Worm (Caenorhabditis elegans) whole organism, late embryonic: Measurements from ENCODE around the gene T16H12.9.

Experiments used
- C08G9.2 ChIP-seq: sonication (generic microtip); optimal IDR thresholded peaks from 2 replicates; lab custom pipeline; 2016; ENCODE audit warnings: mild to moderate bottlenecking, missing genetic modification characterization, moderate library complexity, missing compliant biosample characterization
- C38D4.7 ChIP-seq: fragments of 200-800 bp; sonication (Bioruptor generic); optimal IDR thresholded peaks from 2 replicates; lab custom pipeline; 2018; ENCODE audit warnings: mild to moderate bottlenecking, missing genetic modification characterization, moderate library complexity, missing compliant biosample characterization
- F13H6.1 ChIP-seq: sonication (generic microtip); optimal IDR thresholded peaks from 2 replicates; lab custom pipeline; 2016; ENCODE audit warnings: missing genetic modification characterization, missing compliant biosample characterization
- K02D7.2 ChIP-seq: sonication (generic microtip); optimal IDR thresholded peaks from 2 replicates; lab custom pipeline; 2017; ENCODE audit warnings: mild to moderate bottlenecking, missing genetic modification characterization, missing compliant biosample characterization
- T23F11.4 ChIP-seq: fragments of 200-800 bp; sonication (Bioruptor generic); optimal IDR thresholded peaks from 2 replicates; lab custom pipeline; 2018; ENCODE audit warnings: mild to moderate bottlenecking, missing genetic modification characterization, missing compliant biosample characterization
- ahr-1 ChIP-seq: sonication (generic microtip); optimal IDR thresholded peaks from 2 replicates; lab custom pipeline; 2016; ENCODE audit warnings: missing genetic modification characterization, missing compliant biosample characterization
- ceh-18 ChIP-seq: sonication (generic microtip); optimal IDR thresholded peaks from 2 replicates; lab custom pipeline; 2016; ENCODE audit warnings: missing genetic modification characterization, missing compliant biosample characterization
- ceh-2 ChIP-seq: sonication (generic microtip); optimal IDR thresholded peaks from 2 replicates; lab custom pipeline; 2016; ENCODE audit warnings: missing genotype, missing genetic modification characterization, missing compliant biosample characterization
- ceh-22 ChIP-seq: sonication (generic microtip); optimal IDR thresholded peaks from 2 replicates; lab custom pipeline; 2017; ENCODE audit warnings: missing biosample characterization, missing genetic modification characterization
- ceh-30 ChIP-seq: fragments of 150-350 bp; optimal IDR thresholded peaks from 2 replicates; lab custom pipeline; 2014; ENCODE audit warnings: missing biosample characterization, missing genetic modification characterization
- ceh-31 ChIP-seq: sonication (generic microtip); optimal IDR thresholded peaks from 2 replicates; lab custom pipeline; 2016; ENCODE audit warnings: missing genetic modification characterization, missing compliant biosample characterization
- ceh-34 ChIP-seq: sonication (generic microtip); optimal IDR thresholded peaks from 2 replicates; lab custom pipeline; 2016; ENCODE audit warnings: mild to moderate bottlenecking, missing genetic modification characterization, missing compliant biosample characterization
- ceh-45 ChIP-seq: fragments of 200-800 bp; sonication (Bioruptor generic); IDR thresholded peaks from 2 replicates; pipeline ENCODE4 v1.3.6; 2022; ENCODE audit warnings: missing genetic modification reagents, missing genetic modification characterization, missing compliant biosample characterization
- ceh-48 ChIP-seq: sonication (generic microtip); optimal IDR thresholded peaks from 2 replicates; lab custom pipeline; 2016; ENCODE audit warnings: missing genetic modification characterization, inconsistent platforms, missing compliant biosample characterization
- ceh-6 ChIP-seq: fragments of 200-800 bp; sonication (Bioruptor generic); optimal IDR thresholded peaks from 2 replicates; lab custom pipeline; 2018; ENCODE audit warnings: mild to moderate bottlenecking, missing genetic modification characterization, missing compliant biosample characterization
- che-1 ChIP-seq: sonication (generic microtip); optimal IDR thresholded peaks from 2 replicates; lab custom pipeline; 2016; ENCODE audit warnings: mild to moderate bottlenecking, missing genetic modification characterization, missing compliant biosample characterization
- dve-1 ChIP-seq: sonication (generic microtip); optimal IDR thresholded peaks from 2 replicates; lab custom pipeline; 2017; ENCODE audit warnings: antibody characterized with exemption, mild to moderate bottlenecking, missing genetic modification characterization, missing compliant biosample characterization
- eyg-1 ChIP-seq: sonication (generic microtip); optimal IDR thresholded peaks from 2 replicates; lab custom pipeline; 2016; ENCODE audit warnings: missing genotype, missing genetic modification characterization, missing compliant biosample characterization
- fkh-6 ChIP-seq: sonication (generic microtip); optimal IDR thresholded peaks from 2 replicates; lab custom pipeline; 2016; ENCODE audit warnings: missing genetic modification characterization, missing compliant biosample characterization
- hlh-30 ChIP-seq: sonication (generic microtip); optimal IDR thresholded peaks from 2 replicates; lab custom pipeline; 2017; ENCODE audit warnings: antibody characterized with exemption, missing genetic modification characterization, missing compliant biosample characterization; ENCODE audit not compliant: insufficient read depth
- hlh-8 ChIP-seq: sonication (generic microtip); optimal IDR thresholded peaks from 2 replicates; lab custom pipeline; 2016; ENCODE audit warnings: missing genotype, missing genetic modification characterization, missing compliant biosample characterization
- lim-6 ChIP-seq: sonication (generic microtip); optimal IDR thresholded peaks from 2 replicates; lab custom pipeline; 2016; ENCODE audit warnings: missing genetic modification characterization, missing compliant biosample characterization
- madf-2 ChIP-seq: sonication (generic microtip); optimal IDR thresholded peaks from 2 replicates; lab custom pipeline; 2017; ENCODE audit warnings: missing genetic modification characterization, missing compliant biosample characterization
- mec-3 ChIP-seq: sonication (generic microtip); optimal IDR thresholded peaks from 2 replicates; lab custom pipeline; 2016; ENCODE audit warnings: borderline replicate concordance, missing genetic modification characterization, missing compliant biosample characterization
- nfya-1 ChIP-seq: sonication (generic microtip); optimal IDR thresholded peaks from 2 replicates; lab custom pipeline; 2017; ENCODE audit warnings: missing genetic modification characterization, mild to moderate bottlenecking, missing compliant biosample characterization, antibody characterized with exemption, moderate library complexity
- nhr-232 ChIP-seq: sonication (generic microtip); optimal IDR thresholded peaks from 2 replicates; lab custom pipeline; 2016; ENCODE audit warnings: missing genetic modification characterization, missing compliant biosample characterization
- odd-2 ChIP-seq: sonication (generic microtip); optimal IDR thresholded peaks from 2 replicates; lab custom pipeline; 2017; ENCODE audit warnings: antibody characterized with exemption, mild to moderate bottlenecking, missing genetic modification characterization, missing compliant biosample characterization
- pha-2 ChIP-seq: sonication (generic microtip); optimal IDR thresholded peaks from 2 replicates; lab custom pipeline; 2017; ENCODE audit warnings: mild to moderate bottlenecking, missing genetic modification characterization, missing compliant biosample characterization
- pqm-1 ChIP-seq: sonication (generic microtip); optimal IDR thresholded peaks from 2 replicates; lab custom pipeline; 2016; ENCODE audit warnings: missing genetic modification characterization, missing compliant biosample characterization
- ref-2 ChIP-seq: sonication (generic microtip); optimal IDR thresholded peaks from 2 replicates; lab custom pipeline; 2016; ENCODE audit warnings: missing genetic modification characterization, missing compliant biosample characterization
- sox-2 ChIP-seq: fragments of 200-800 bp; sonication (Bioruptor generic); IDR thresholded peaks from 2 replicates; pipeline ENCODE4 v1.3.6; 2022; ENCODE audit warnings: missing genetic modification reagents, missing genetic modification characterization, missing compliant biosample characterization
- sox-4 ChIP-seq: sonication (generic microtip); optimal IDR thresholded peaks from 2 replicates; lab custom pipeline; 2017; ENCODE audit warnings: mild to moderate bottlenecking, missing genetic modification characterization, inconsistent platforms, missing compliant biosample characterization
- syd-9 ChIP-seq: sonication (generic microtip); optimal IDR thresholded peaks from 2 replicates; lab custom pipeline; 2016; ENCODE audit warnings: mild to moderate bottlenecking, missing genetic modification characterization, moderate library complexity, missing compliant biosample characterization
- tbx-2 ChIP-seq: sonication (generic microtip); optimal IDR thresholded peaks from 2 replicates; lab custom pipeline; 2016; ENCODE audit warnings: missing genetic modification characterization, missing compliant biosample characterization
- tbx-7 ChIP-seq: sonication (generic microtip); optimal IDR thresholded peaks from 2 replicates; lab custom pipeline; 2016; ENCODE audit warnings: missing genotype, missing genetic modification characterization, missing compliant biosample characterization
- unc-3 ChIP-seq, 2 experiments: fragments of 200-800 bp in 1 of 2; sonication (Bioruptor generic) in 1 of 2; sonication (generic microtip) in 1 of 2; conservative IDR thresholded peaks in 1 of 2; optimal IDR thresholded peaks in 1 of 2; 2 replicates each; pipeline versions ENCODE4 v1.3.6 to Lab custom; 2016 to 2022; ENCODE audit warnings: missing compliant biosample characterization in 2 of 2, missing genetic modification characterization in 2 of 2, missing genetic modification reagents in 1 of 2
- unc-42 ChIP-seq: sonication (generic microtip); optimal IDR thresholded peaks from 2 replicates; lab custom pipeline; 2016; ENCODE audit warnings: missing genotype, missing genetic modification characterization, missing compliant biosample characterization
- unc-55 ChIP-seq: sonication (generic microtip); optimal IDR thresholded peaks from 2 replicates; lab custom pipeline; 2017; ENCODE audit warnings: missing biosample characterization, missing genetic modification reagents, missing genetic modification characterization
- unc-86 ChIP-seq: sonication (generic microtip); optimal IDR thresholded peaks from 2 replicates; lab custom pipeline; 2016; ENCODE audit warnings: missing genetic modification characterization, missing compliant biosample characterization
- zip-5 ChIP-seq: sonication (generic microtip); optimal IDR thresholded peaks from 2 replicates; lab custom pipeline; 2016; ENCODE audit warnings: missing genetic modification characterization, missing compliant biosample characterization

The T16H12.9 gene

ce11 chrIII:10085574-10085973 is 23.5 kb upstream of the T16H12.9 start:
- no peak for TF ChIP-seq C08G9.2
- no peak for TF ChIP-seq unc-3 (GFP tag; conservative IDR thresholded peaks at IDR 0.05; lab: Robert Waterston, UW)
- no peak for TF ChIP-seq unc-3 (tag; optimal IDR thresholded peaks at IDR 0.05; lab: Kevin White, UChicago)
- no peak for TF ChIP-seq ceh-30 (tag; lab: Kevin White, UChicago)

- TF ChIP-seq lim-6: no peak
- TF ChIP-seq ceh-6 (GFP tag; lab: Kevin White, UChicago): no peak
- TF ChIP-seq C38D4.7 (GFP tag; lab: Kevin White, UChicago): no peak
- TF ChIP-seq C08G9.2: no peak
Measured at ce11 chrIII:10085983-10086382, 23.1 kb upstream of the T16H12.9 start, which contains the start of gene T16H12.2. T16H12.2 (plus strand) TSS chrIII:10086283.

ce11 chrIII:10088508-10088981 is 20.6 kb upstream of the T16H12.9 start, which contains the start of gene hal-2:
hal-2 (minus strand) TSS chrIII:10088931.
- no peak for TF ChIP-seq eyg-1 (tag; lab: Kevin White, UChicago)

- TF ChIP-seq hlh-8 (tag; lab: Kevin White, UChicago) (no peak), dve-1 (no peak), F13H6.1 (no peak), T23F11.4 (GFP tag; lab: Kevin White, UChicago) (no peak), unc-86 (tag; lab: Kevin White, UChicago) (no peak), unc-42 (tag; lab: Kevin White, UChicago) (no peak), sox-2 (GFP tag; lab: Robert Waterston, UW) (no peak), odd-2 (no peak), unc-3 (GFP tag; conservative IDR thresholded peaks at IDR 0.05; lab: Robert Waterston, UW) (no peak), unc-3 (tag; optimal IDR thresholded peaks at IDR 0.05; lab: Kevin White, UChicago) (no peak), mec-3 (no peak), ceh-18 (tag; lab: Kevin White, UChicago) (no peak), K02D7.2 (tag; lab: Kevin White, UChicago) (no peak), ahr-1 (tag; lab: Kevin White, UChicago) (no peak), sox-4 (tag; lab: Kevin White, UChicago) (no peak), ceh-45 (GFP tag; lab: Robert Waterston, UW) (no peak), C08G9.2 (no peak), nfya-1 (tag; lab: Kevin White, UChicago) (no peak), che-1 (tag; lab: Kevin White, UChicago) (no peak)
Measured at ce11 chrIII:10090685-10091084, 18.4 kb upstream of the T16H12.9 start, which contains the start of gene gtf-2H2C. gtf-2H2C (minus strand) TSS chrIII:10090785.

ce11 chrIII:10093093-10093492 is 16.0 kb upstream of the T16H12.9 start:
- no peak for TF ChIP-seq hlh-30 (tag; lab: Kevin White, UChicago)
- TF ChIP-seq tbx-7 (tag; lab: Kevin White, UChicago): no peak
- TF ChIP-seq ceh-48 (tag; lab: Kevin White, UChicago): no peak
- no peak for TF ChIP-seq pha-2 (tag; lab: Kevin White, UChicago)
- no peak for TF ChIP-seq C38D4.7 (GFP tag; lab: Kevin White, UChicago)
- TF ChIP-seq ceh-18 (tag; lab: Kevin White, UChicago): no peak

ce11 chrIII:10094538-10094937 is 14.6 kb upstream of the T16H12.9 start:
- peak; percentile 46 for TF ChIP-seq eyg-1 (tag; lab: Kevin White, UChicago)
- peak; percentile 66 for TF ChIP-seq ceh-31 (tag; lab: Kevin White, UChicago)
- no peak for TF ChIP-seq tbx-7 (tag; lab: Kevin White, UChicago)
- TF ChIP-seq madf-2 (tag; lab: Kevin White, UChicago): peak; percentile 25
- no peak for TF ChIP-seq pqm-1 (tag; lab: Kevin White, UChicago)
- peak; percentile 15 for TF ChIP-seq nhr-232 (tag; lab: Kevin White, UChicago)
- no peak for TF ChIP-seq unc-42 (tag; lab: Kevin White, UChicago)
- peak; percentile 57 for TF ChIP-seq ceh-34 (tag; lab: Kevin White, UChicago)
- no peak for TF ChIP-seq K02D7.2 (tag; lab: Kevin White, UChicago)
- TF ChIP-seq unc-55: no peak
- peak; percentile 73 for TF ChIP-seq ref-2 (tag; lab: Kevin White, UChicago)
- no peak for TF ChIP-seq hlh-8 (tag; lab: Kevin White, UChicago)
- TF ChIP-seq che-1 (tag; lab: Kevin White, UChicago): no peak
- TF ChIP-seq syd-9 (tag; lab: Kevin White, UChicago): peak; percentile 35
- TF ChIP-seq zip-5: no peak
- peak; percentile 17 for TF ChIP-seq fkh-6 (tag; lab: Kevin White, UChicago)
- TF ChIP-seq sox-2 (GFP tag; lab: Robert Waterston, UW): no peak
- TF ChIP-seq ceh-30 (tag; lab: Kevin White, UChicago): no peak
- TF ChIP-seq tbx-2 (tag; lab: Kevin White, UChicago): peak; percentile 60
- peak; percentile 59 for TF ChIP-seq pha-2 (tag; lab: Kevin White, UChicago)
- TF ChIP-seq ceh-2: peak; percentile 2
- peak; percentile 57 for TF ChIP-seq F13H6.1
- TF ChIP-seq T23F11.4 (GFP tag; lab: Kevin White, UChicago): peak; percentile 53
- TF ChIP-seq ceh-22 (tag; lab: Kevin White, UChicago): peak; percentile 41
